Worm (Caenorhabditis elegans) whole organism, L3 larva: Measurements from ENCODE around the gene grl-12.
A peak's percentile ranks its signal among the peaks of the same experiment; 100 is the strongest.

ENCODE experiments used
- aly-2 ChIP-seq: fragments of 150-350 bp; optimal IDR thresholded peaks from 2 replicates; lab custom pipeline; 2014; ENCODE audit warnings: missing biosample characterization, missing genetic modification characterization
- ama-1 ChIP-seq: fragments of 150-350 bp; optimal IDR thresholded peaks from 2 replicates; lab custom pipeline; 2018
- ceh-16 ChIP-seq: sonication (generic microtip); optimal IDR thresholded peaks from 2 replicates; lab custom pipeline; 2017; ENCODE audit warnings: missing biosample characterization, missing genetic modification characterization
- ceh-82 ChIP-seq: fragments of 150-350 bp; optimal IDR thresholded peaks from 2 replicates; lab custom pipeline; 2014; ENCODE audit warnings: missing biosample characterization, missing genetic modification characterization
- fos-1 ChIP-seq: fragments of 150-350 bp; optimal IDR thresholded peaks from 2 replicates; lab custom pipeline; 2014; ENCODE audit warnings: missing biosample characterization, missing genetic modification characterization
- jun-1 ChIP-seq: fragments of 150-350 bp; optimal IDR thresholded peaks from 2 replicates; lab custom pipeline; 2014; ENCODE audit warnings: missing biosample characterization, missing genetic modification reagents, missing genetic modification characterization
- lin-15B ChIP-seq: fragments of 150-350 bp; optimal IDR thresholded peaks from 2 replicates; lab custom pipeline; 2014; ENCODE audit warnings: missing biosample characterization, missing genetic modification characterization
- nhr-11 ChIP-seq: fragments of 150-350 bp; optimal IDR thresholded peaks from 2 replicates; lab custom pipeline; 2014; ENCODE audit warnings: missing biosample characterization, missing genetic modification characterization
- nhr-23 ChIP-seq: fragments of 150-350 bp; optimal IDR thresholded peaks from 2 replicates; lab custom pipeline; 2014; ENCODE audit warnings: missing biosample characterization, missing genetic modification reagents, missing genetic modification characterization
- nhr-77 ChIP-seq: fragments of 150-350 bp; optimal IDR thresholded peaks from 2 replicates; lab custom pipeline; 2014; ENCODE audit warnings: missing biosample characterization, missing genetic modification characterization

DNA sequence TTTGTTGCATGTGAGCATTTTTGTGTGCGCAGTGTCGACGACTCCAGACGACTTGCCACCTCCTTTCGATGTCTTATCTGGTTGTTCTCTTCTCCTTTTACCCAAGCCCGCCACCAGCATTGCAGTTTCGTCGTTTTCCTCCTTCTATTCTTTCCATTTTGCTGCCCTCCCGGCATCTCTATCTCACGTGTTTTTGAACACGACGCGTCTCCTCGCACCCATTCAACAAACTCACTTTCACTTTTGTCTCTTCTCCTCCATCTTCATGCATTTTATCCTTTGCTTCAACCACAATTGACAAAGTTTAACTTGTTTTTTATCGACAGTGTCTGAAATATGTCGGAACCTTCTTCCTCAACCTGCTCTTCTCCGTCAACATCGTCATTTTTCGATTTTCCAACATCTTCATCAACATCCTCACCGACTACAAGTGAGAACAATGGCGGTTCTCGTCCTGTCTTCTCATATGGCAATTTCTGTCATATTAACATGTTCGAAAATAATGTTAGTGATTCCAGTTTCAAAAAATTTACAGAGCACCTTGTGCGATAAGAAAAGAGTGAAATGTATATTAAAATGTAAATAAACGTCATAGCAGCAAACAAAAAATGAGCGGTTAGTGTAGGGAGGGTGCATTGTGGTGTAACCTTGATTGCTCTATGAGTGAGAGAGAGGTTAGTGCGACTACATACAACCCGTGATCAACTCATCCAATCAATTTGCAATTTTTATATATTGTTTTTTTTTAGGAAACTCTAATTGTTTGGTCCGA, 26.0 kb downstream of the grl-12 start, which contains the start of gene fip-4:
- TF ChIP-seq nhr-11 (tag; lab: Kevin White, UChicago): no peak
- no peak for TF ChIP-seq ceh-16 (tag; lab: Kevin White, UChicago)
- TF ChIP-seq nhr-77 (tag; lab: Kevin White, UChicago): no peak
- TF ChIP-seq ama-1 (lab: Kevin White, UChicago): no peak
- no peak for TF ChIP-seq ceh-82
- TF ChIP-seq nhr-23: peak; percentile 60
- peak; percentile 27 for TF ChIP-seq jun-1 (tag; lab: Kevin White, UChicago)
- TF ChIP-seq lin-15B (tag; lab: Kevin White, UChicago): no peak
- no peak for TF ChIP-seq aly-2 (tag; lab: Kevin White, UChicago)
- TF ChIP-seq fos-1 (tag; lab: Kevin White, UChicago): no peak
